Worm (Caenorhabditis elegans): ENCODE measurements around the gene ccdc-149.
A peak's percentile ranks its signal among the peaks of the same experiment; 100 is the strongest.

Gene ccdc-149

ce11 chrX:11480990-11481824 lies 30.0 kb downstream of the ccdc-149 start:
- TF ChIP-seq nhr-48 (tag; optimal IDR thresholded peaks at IDR 0.05) (no peak), hlh-30 (tag; optimal IDR thresholded peaks at IDR 0.05; ENCODE audit: insufficient read depth) (peak; percentile 49), skn-1 (tag; optimal IDR thresholded peaks at IDR 0.05) (no peak), unc-39 (tag; optimal IDR thresholded peaks at IDR 0.05) (no peak), lin-39 (tag; optimal IDR thresholded peaks at IDR 0.05) (no peak), T26A8.4 (GFP tag; IDR thresholded peaks at IDR 0.05) (no peak), gei-8 (GFP tag; optimal IDR thresholded peaks at IDR 0.05) (no peak), ctbp-1 (GFP tag; IDR thresholded peaks at IDR 0.05) (no peak), hlh-11 (tag; optimal IDR thresholded peaks at IDR 0.05) (peak; percentile 84), zfp-2 (tag; optimal IDR thresholded peaks at IDR 0.05) (no peak), fos-1 (tag; optimal IDR thresholded peaks at IDR 0.05) (no peak), madf-9 (GFP tag; conservative IDR thresholded peaks at IDR 0.05) (no peak), D1046.2 (GFP tag; IDR thresholded peaks at IDR 0.05) (peak; percentile 57; the same call in 1 of the 2 replicates), ces-1 (GFP tag; optimal IDR thresholded peaks at IDR 0.05) (no peak), ceh-44 (GFP tag; IDR thresholded peaks at IDR 0.05) (no peak), ZK546.5 (tag; optimal IDR thresholded peaks at IDR 0.05) (no peak), aha-1 (tag) (peak; percentile 91), Y75B8A.6 (GFP tag; IDR thresholded peaks at IDR 0.05) (no peak), ceh-82 (tag; optimal IDR thresholded peaks at IDR 0.05) (no peak), Y105C5A.15 (GFP tag; IDR thresholded peaks at IDR 0.05) (no peak), egl-43 (GFP tag; IDR thresholded peaks at IDR 0.05) (no peak), lin-38 (GFP tag; IDR thresholded peaks at IDR 0.05) (0 out of 2 replicates have a peak, but pooled peaks have one; percentile 18), dve-1 (tag; optimal IDR thresholded peaks at IDR 0.05; ENCODE audit: insufficient read depth) (peak; percentile 91), aly-2 (tag; optimal IDR thresholded peaks at IDR 0.05) (no peak), pqm-1 (tag; optimal IDR thresholded peaks at IDR 0.05) (peak; percentile 88), lin-1 (GFP tag; IDR thresholded peaks at IDR 0.05) (peak; percentile 84; the same call in 1 of the 2 replicates), egl-27 (tag; optimal IDR thresholded peaks at IDR 0.05) (peak; percentile 21), nhr-42 (GFP tag; IDR thresholded peaks at IDR 0.05) (no peak), snpc-4 (tag; optimal IDR thresholded peaks at IDR 0.05) (no peak), dmd-9 (GFP tag; IDR thresholded peaks at IDR 0.05) (no peak), tag-97 (GFP tag; IDR thresholded peaks at IDR 0.05) (no peak; the same call in 1 of the 2 replicates), T20F7.1 (GFP tag; optimal IDR thresholded peaks at IDR 0.05) (no peak), pha-4 (GFP tag; IDR thresholded peaks at IDR 0.05) (peak; percentile 27; the same call in 1 of the 2 replicates), pha-4 (tag; optimal IDR thresholded peaks at IDR 0.05) (no peak), saeg-2 (GFP tag; IDR thresholded peaks at IDR 0.05) (no peak), php-3 (GFP tag; IDR thresholded peaks at IDR 0.05) (peak; percentile 71), sdz-12 (GFP tag; optimal IDR thresholded peaks at IDR 0.05) (no peak), arid-1 (GFP tag; conservative IDR thresholded peaks at IDR 0.05) (no peak), lir-3 (tag; optimal IDR thresholded peaks at IDR 0.05) (no peak), daf-19 (GFP tag; conservative IDR thresholded peaks at IDR 0.05) (no peak), nhr-237 (tag; optimal IDR thresholded peaks at IDR 0.05) (no peak), ZK337.2 (GFP tag; IDR thresholded peaks at IDR 0.05) (no peak), nhr-28 (tag; optimal IDR thresholded peaks at IDR 0.05) (peak; percentile 87), dmd-6 (GFP tag; IDR thresholded peaks at IDR 0.05) (peak; percentile 94), nhr-6 (tag; optimal IDR thresholded peaks at IDR 0.05) (no peak), lin-15B (tag; optimal IDR thresholded peaks at IDR 0.05) (no peak), dpl-1 (GFP tag; optimal IDR thresholded peaks at IDR 0.05) (no peak), nhr-77 (tag; optimal IDR thresholded peaks at IDR 0.05) (peak; percentile 54), zfp-3 (GFP tag; conservative IDR thresholded peaks at IDR 0.05) (no peak), dmd-8 (GFP tag; IDR thresholded peaks at IDR 0.05) (no peak)

Data from whole organism, L4 larva.